Fruit fly (Drosophila melanogaster) whole organism, embryonic: ENCODE results near the gene Hrb98DE.

ENCODE experiments used
- Abd-B ChIP-seq: fragments of 200-800 bp; sonication (Bioruptor generic); optimal IDR thresholded peaks from 2 replicates; lab custom pipeline; 2018; ENCODE audit warnings: missing biosample characterization, mild to moderate bottlenecking, missing genetic modification characterization, moderate library complexity
- Ada2b ChIP-seq: fragments of 200-800 bp; sonication (Bioruptor generic); IDR thresholded peaks from 2 replicates; pipeline ENCODE4 v1.3.6; 2022; ENCODE audit warnings: missing biosample characterization, missing genetic modification characterization
- Bgb ChIP-seq: fragments of 200-800 bp; sonication (Bioruptor generic); IDR thresholded peaks from 2 replicates; pipeline ENCODE4 v1.3.6; 2022; ENCODE audit warnings: missing biosample characterization, missing genetic modification characterization; ENCODE audit not compliant: partially characterized antibody
- Blimp-1 ChIP-seq: fragments of 200-800 bp; sonication (Bioruptor generic); optimal IDR thresholded peaks from 3 replicates; lab custom pipeline; 2018; ENCODE audit warnings: missing biosample characterization, missing genetic modification characterization, mild to moderate bottlenecking, moderate library complexity, missing genetic modification reagents
- BtbVII ChIP-seq: fragments of 200-800 bp; sonication (Bioruptor generic); optimal IDR thresholded peaks from 3 replicates; lab custom pipeline; 2017; ENCODE audit warnings: missing biosample characterization, mild to moderate bottlenecking, missing genetic modification characterization
- CG10654 ChIP-seq: fragments of 200-800 bp; sonication (Bioruptor generic); optimal IDR thresholded peaks from 2 replicates; lab custom pipeline; 2016; ENCODE audit warnings: missing biosample characterization, missing genetic modification characterization
- CG11085 ChIP-seq: fragments of 200-800 bp; sonication (Bioruptor generic); IDR thresholded peaks from 2 replicates; pipeline ENCODE4 v1.3.6; 2022; ENCODE audit warnings: missing biosample characterization, missing genetic modification characterization
- CG11398 ChIP-seq: fragments of 200-800 bp; sonication (Bioruptor generic); optimal IDR thresholded peaks from 2 replicates; lab custom pipeline; 2016; ENCODE audit warnings: missing biosample characterization, missing genetic modification characterization
- CG11456 ChIP-seq: fragments of 200-800 bp; sonication (Bioruptor generic); IDR thresholded peaks from 3 replicates; pipeline ENCODE4 v1.3.6; 2022; ENCODE audit warnings: missing biosample characterization, missing genetic modification characterization
- CG12299 ChIP-seq: fragments of 200-800 bp; sonication (Bioruptor generic); optimal IDR thresholded peaks from 2 replicates; lab custom pipeline; 2018; ENCODE audit warnings: missing biosample characterization, mild to moderate bottlenecking, missing genetic modification characterization
- CG13894 ChIP-seq: fragments of 200-800 bp; sonication (Bioruptor generic); optimal IDR thresholded peaks from 3 replicates; lab custom pipeline; 2018; ENCODE audit warnings: missing biosample characterization, mild to moderate bottlenecking, missing genetic modification characterization, moderate library complexity
- CG15514 ChIP-seq: fragments of 200-800 bp; sonication (Bioruptor generic); optimal IDR thresholded peaks from 3 replicates; lab custom pipeline; 2017; ENCODE audit warnings: missing biosample characterization, missing genetic modification characterization, mild to moderate bottlenecking, moderate library complexity, missing genetic modification reagents
- CG17568 ChIP-seq: fragments of 200-800 bp; sonication (Bioruptor generic); optimal IDR thresholded peaks from 2 replicates; lab custom pipeline; 2018; ENCODE audit warnings: missing biosample characterization, mild to moderate bottlenecking, missing genetic modification characterization, moderate library complexity
- CG18011 ChIP-seq: fragments of 200-800 bp; sonication (Bioruptor generic); optimal IDR thresholded peaks from 2 replicates; lab custom pipeline; 2017; ENCODE audit warnings: missing biosample characterization, missing genetic modification characterization, mild to moderate bottlenecking, moderate library complexity, missing genotype
- CG18619 ChIP-seq: fragments of 200-800 bp; sonication (Bioruptor generic); optimal IDR thresholded peaks from 3 replicates; lab custom pipeline; 2017; ENCODE audit warnings: missing biosample characterization, mild to moderate bottlenecking, missing genetic modification characterization
- CG2202 ChIP-seq: fragments of 200-800 bp; sonication (Bioruptor generic); optimal IDR thresholded peaks from 2 replicates; lab custom pipeline; 2018; ENCODE audit warnings: missing biosample characterization, mild to moderate bottlenecking, missing genetic modification characterization
- CG3065 ChIP-seq: fragments of 200-800 bp; sonication (Bioruptor generic); optimal IDR thresholded peaks from 2 replicates; lab custom pipeline; 2016; ENCODE audit warnings: missing biosample characterization, missing genetic modification characterization
- CG6683 ChIP-seq: fragments of 200-800 bp; sonication (Bioruptor generic); optimal IDR thresholded peaks from 2 replicates; lab custom pipeline; 2017; ENCODE audit warnings: missing biosample characterization, mild to moderate bottlenecking, missing genetic modification characterization, missing genetic modification reagents
- CG8765 ChIP-seq: fragments of 200-800 bp; sonication (Bioruptor generic); IDR thresholded peaks from 2 replicates; pipeline ENCODE4 v1.3.6; 2022; ENCODE audit warnings: missing biosample characterization, missing genetic modification characterization
- Doc3 ChIP-seq: fragments of 200-800 bp; sonication (Bioruptor generic); IDR thresholded peaks from 3 replicates; pipeline ENCODE4 v1.3.6; 2022; ENCODE audit warnings: missing biosample characterization, missing genetic modification characterization; ENCODE audit not compliant: partially characterized antibody
- Dp ChIP-seq: fragments of 200-800 bp; sonication (Bioruptor generic); optimal IDR thresholded peaks from 2 replicates; lab custom pipeline; 2018; ENCODE audit warnings: missing biosample characterization, mild to moderate bottlenecking, missing genetic modification characterization, moderate library complexity
- E2f2 ChIP-seq: fragments of 200-800 bp; sonication (Bioruptor generic); IDR thresholded peaks from 2 replicates; pipeline ENCODE4 v1.3.6; 2022; ENCODE audit warnings: missing biosample characterization, missing genetic modification characterization
- Ets65A ChIP-seq: fragments of 200-800 bp; sonication (Bioruptor generic); peaks from one replicate; lab custom pipeline; 2016; ENCODE audit warnings: missing biosample characterization, missing genetic modification characterization
- Oaz ChIP-seq: fragments of 200-800 bp; sonication (Bioruptor generic); IDR thresholded peaks from 2 replicates; pipeline ENCODE4 v1.3.6; 2022; ENCODE audit warnings: missing biosample characterization, missing genetic modification characterization
- Oli ChIP-seq: fragments of 200-800 bp; sonication (Bioruptor generic); optimal IDR thresholded peaks from 2 replicates; lab custom pipeline; 2018; ENCODE audit warnings: missing biosample characterization, mild to moderate bottlenecking, missing genetic modification characterization, moderate library complexity
- Trl ChIP-seq, 3 experiments: fragments of >200 bp in 2 of 3; fragments of 200-800 bp in 1 of 3; sonication (Bioruptor generic) in 1 of 3; optimal IDR thresholded peaks; 2 replicates in 1 of 3; 3 replicates in 2 of 3; lab custom pipeline; 2016 to 2017; ENCODE audit warnings: missing biosample characterization in 1 of 3, missing genetic modification characterization in 1 of 3
- ac ChIP-seq: fragments of 200-800 bp; sonication (Bioruptor generic); optimal IDR thresholded peaks from 3 replicates; lab custom pipeline; 2017; ENCODE audit warnings: missing biosample characterization, mild to moderate bottlenecking, missing genetic modification characterization
- bcd ChIP-seq: fragments of 200-800 bp; sonication (Bioruptor generic); optimal IDR thresholded peaks from 2 replicates; lab custom pipeline; 2017; ENCODE audit warnings: missing biosample characterization, mild to moderate bottlenecking, missing genetic modification characterization
- cg ChIP-seq: fragments of 200-800 bp; sonication (Bioruptor generic); optimal IDR thresholded peaks from 3 replicates; lab custom pipeline; 2019; ENCODE audit warnings: missing biosample characterization, mild to moderate bottlenecking, missing genetic modification characterization, moderate library complexity
- chinmo ChIP-seq: fragments of 200-800 bp; sonication (Bioruptor generic); IDR thresholded peaks from 4 replicates; pipeline ENCODE4 v1.3.6; 2022; ENCODE audit warnings: missing biosample characterization, missing genetic modification characterization; ENCODE audit not compliant: partially characterized antibody
- chn ChIP-seq: fragments of 200-800 bp; sonication (Bioruptor generic); optimal IDR thresholded peaks from 2 replicates; lab custom pipeline; 2016; ENCODE audit warnings: missing biosample characterization, missing genetic modification characterization
- crp ChIP-seq, 2 experiments: fragments of 200-800 bp; sonication (Bioruptor generic); optimal IDR thresholded peaks; 2 replicates in 1 of 2; 3 replicates in 1 of 2; lab custom pipeline; 2017; ENCODE audit warnings: missing biosample characterization in 2 of 2, missing genetic modification characterization in 2 of 2, mild to moderate bottlenecking in 1 of 2, moderate library complexity in 1 of 2
- cwo ChIP-seq: fragments of 200-800 bp; sonication (Bioruptor generic); optimal IDR thresholded peaks from 3 replicates; lab custom pipeline; 2017; ENCODE audit warnings: missing biosample characterization, missing genetic modification characterization, mild to moderate bottlenecking, moderate library complexity, missing genetic modification reagents
- ewg ChIP-seq: fragments of 200-800 bp; sonication (Bioruptor generic); optimal IDR thresholded peaks from 3 replicates; lab custom pipeline; 2017; ENCODE audit warnings: mild to moderate bottlenecking, missing biosample characterization, missing genetic modification reagents, missing genetic modification characterization
- fru ChIP-seq: fragments of >200 bp; optimal IDR thresholded peaks from 2 replicates; lab custom pipeline; 2017
- her ChIP-seq: fragments of 200-800 bp; sonication (Bioruptor generic); optimal IDR thresholded peaks from 2 replicates; lab custom pipeline; 2016; ENCODE audit warnings: missing biosample characterization, missing genetic modification characterization
- lmd ChIP-seq: fragments of 200-800 bp; sonication (Bioruptor generic); IDR thresholded peaks from 2 replicates; pipeline ENCODE4 v1.3.6; 2022; ENCODE audit warnings: missing biosample characterization, missing genetic modification characterization
- peb ChIP-seq: fragments of 200-800 bp; sonication (Bioruptor generic); IDR thresholded peaks from 2 replicates; pipeline ENCODE4 v1.3.6; 2022; ENCODE audit warnings: missing biosample characterization, missing genetic modification characterization
- pfk ChIP-seq: fragments of 200-800 bp; sonication (Bioruptor generic); optimal IDR thresholded peaks from 2 replicates; lab custom pipeline; 2018; ENCODE audit warnings: missing biosample characterization, mild to moderate bottlenecking, missing genetic modification characterization, moderate library complexity
- pho ChIP-seq: fragments of 200-800 bp; sonication (Bioruptor generic); optimal IDR thresholded peaks from 2 replicates; lab custom pipeline; 2016; ENCODE audit warnings: missing biosample characterization, missing genetic modification characterization
- phol ChIP-seq: fragments of 200-800 bp; sonication (Bioruptor generic); optimal IDR thresholded peaks from 3 replicates; lab custom pipeline; 2018; ENCODE audit warnings: missing biosample characterization, mild to moderate bottlenecking, missing genetic modification characterization, moderate library complexity
- rib ChIP-seq: fragments of 200-800 bp; sonication (Bioruptor generic); IDR thresholded peaks from 2 replicates; pipeline ENCODE4 v1.3.6; 2022; ENCODE audit warnings: missing biosample characterization, missing genetic modification characterization
- ro ChIP-seq: fragments of 200-800 bp; sonication (Bioruptor generic); IDR thresholded peaks from 2 replicates; pipeline ENCODE4 v1.3.6; 2022; ENCODE audit warnings: missing biosample characterization, missing genetic modification characterization
- run ChIP-seq: fragments of 200-800 bp; sonication (Bioruptor generic); optimal IDR thresholded peaks from 3 replicates; lab custom pipeline; 2018; ENCODE audit warnings: missing biosample characterization, mild to moderate bottlenecking, missing genetic modification characterization
- scrt ChIP-seq: fragments of 200-800 bp; sonication (Bioruptor generic); optimal IDR thresholded peaks from 2 replicates; lab custom pipeline; 2018; ENCODE audit warnings: missing biosample characterization, mild to moderate bottlenecking, missing genetic modification characterization, moderate library complexity
- slp2 ChIP-seq: fragments of 200-800 bp; sonication (Bioruptor generic); optimal IDR thresholded peaks from 2 replicates; lab custom pipeline; 2016; ENCODE audit warnings: missing biosample characterization, missing genetic modification characterization
- tgo ChIP-seq: fragments of 200-800 bp; sonication (Bioruptor generic); IDR thresholded peaks from 3 replicates; pipeline ENCODE4 v1.3.6; 2022; ENCODE audit warnings: missing biosample characterization, missing genetic modification characterization
- unpg ChIP-seq: fragments of 200-800 bp; sonication (Bioruptor generic); optimal IDR thresholded peaks from 3 replicates; lab custom pipeline; 2018; ENCODE audit warnings: missing biosample characterization, mild to moderate bottlenecking, missing genetic modification characterization, moderate library complexity
- vvl ChIP-seq: fragments of 200-800 bp; sonication (Bioruptor generic); IDR thresholded peaks from 2 replicates; pipeline ENCODE4 v1.3.6; 2022; ENCODE audit warnings: missing biosample characterization, missing genetic modification characterization
- zf30C ChIP-seq: fragments of 200-800 bp; sonication (Bioruptor generic); optimal IDR thresholded peaks from 3 replicates; lab custom pipeline; 2018; ENCODE audit warnings: missing biosample characterization, mild to moderate bottlenecking, missing genetic modification characterization

Hrb98DE gene

DNA sequence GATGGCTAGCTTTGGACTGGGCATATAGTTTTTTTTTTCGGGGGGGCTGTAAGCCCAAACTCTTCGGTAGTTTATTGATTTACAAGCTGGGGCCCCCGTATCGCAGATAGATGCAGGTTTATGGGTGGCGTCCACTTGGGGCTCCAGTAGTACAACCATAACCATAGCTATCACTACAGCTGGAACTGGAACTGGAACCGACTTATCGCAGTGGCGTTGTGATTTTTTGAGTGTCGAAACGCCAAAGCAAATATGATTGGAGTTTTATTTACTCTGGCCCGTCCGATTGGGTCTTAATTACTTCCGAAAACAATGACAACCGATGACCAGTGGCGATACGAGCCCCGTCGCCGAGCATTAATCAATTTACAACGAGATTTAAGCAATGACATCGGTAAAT, 9.2 kb upstream of the Hrb98DE start (continued):
- no peak for TF ChIP-seq peb (GFP tag; lab: Robert Waterston, UW)
- TF ChIP-seq Oaz (GFP tag; lab: Robert Waterston, UW) = no peak
- TF ChIP-seq Ada2b (GFP tag; lab: Robert Waterston, UW) = no peak
- TF ChIP-seq CG11398 (GFP tag; lab: Kevin White, UChicago) = no peak
- TF ChIP-seq bcd (GFP tag; lab: Kevin White, UChicago) = peak; percentile 33
- TF ChIP-seq zf30C (GFP tag; lab: Kevin White, UChicago) = no peak
- peak; percentile 4 for TF ChIP-seq CG18011
- 0 out of 2 replicates have a peak, but pooled peaks have one; percentile 22 for TF ChIP-seq rib
- no peak for TF ChIP-seq phol (tag; lab: Kevin White, UChicago)
- no peak for TF ChIP-seq Abd-B
- TF ChIP-seq CG15514 = peak; percentile 92
- TF ChIP-seq lmd (GFP tag; lab: Robert Waterston, UW) = no peak
- TF ChIP-seq chinmo (GFP tag; lab: Robert Waterston, UW) = no peak
- no peak for TF ChIP-seq Dp (GFP tag; lab: Kevin White, UChicago)
- no peak for TF ChIP-seq CG3065
- TF ChIP-seq fru (lab: Kevin White, UChicago) = no peak
- peak; percentile 39 for TF ChIP-seq Blimp-1 (GFP tag; lab: Kevin White, UChicago)
- no peak for TF ChIP-seq CG12299 (tag; lab: Kevin White, UChicago)
- no peak for TF ChIP-seq cg (GFP tag; lab: Kevin White, UChicago)
- no peak for TF ChIP-seq ewg (GFP tag; lab: Kevin White, UChicago)
- peak; percentile 17 for TF ChIP-seq cwo (GFP tag; lab: Kevin White, UChicago)
- TF ChIP-seq CG11085 (GFP tag; lab: Robert Waterston, UW) = no peak
- TF ChIP-seq CG18619 (GFP tag; lab: Kevin White, UChicago) = peak; percentile 51
- no peak for TF ChIP-seq Bgb (GFP tag; lab: Robert Waterston, UW)
- TF ChIP-seq crp (GFP tag; optimal IDR thresholded peaks at IDR 0.05; lab: Kevin White, UChicago) = no peak
- TF ChIP-seq CG8765 (GFP tag; lab: Robert Waterston, UW) = no peak
- no peak for TF ChIP-seq Trl (optimal IDR thresholded peaks at IDR 0.05; lab: Kevin White, UChicago)
- TF ChIP-seq Trl (GFP tag; optimal IDR thresholded peaks at IDR 0.05; lab: Kevin White, UChicago) = peak; percentile 17
- TF ChIP-seq CG13894 (tag; lab: Kevin White, UChicago) = no peak
- no peak for TF ChIP-seq chn (GFP tag; lab: Kevin White, UChicago)
- peak; percentile 18 for TF ChIP-seq BtbVII (GFP tag; lab: Kevin White, UChicago)
- TF ChIP-seq slp2 = no peak
- TF ChIP-seq ac (GFP tag; lab: Kevin White, UChicago) = no peak
- peak; percentile 46; the same call in 1 of the 2 replicates for TF ChIP-seq vvl (GFP tag; lab: Robert Waterston, UW)
- peak; percentile 27 for TF ChIP-seq pfk (GFP tag; lab: Kevin White, UChicago)
- no peak for TF ChIP-seq pho
- TF ChIP-seq Ets65A (GFP tag; lab: Kevin White, UChicago) = peak; percentile 28
- no peak for TF ChIP-seq ro
- TF ChIP-seq unpg = peak; percentile 53
- peak; percentile 20 for TF ChIP-seq scrt (GFP tag; lab: Kevin White, UChicago)
- 0 out of 3 replicates have a peak, but pooled peaks have one; percentile 31 for TF ChIP-seq CG11456
- no peak for TF ChIP-seq E2f2 (GFP tag; lab: Robert Waterston, UW)
- TF ChIP-seq her (GFP tag; lab: Kevin White, UChicago) = no peak
- TF ChIP-seq Doc3 = no peak
- peak; percentile 27 for TF ChIP-seq CG2202
- no peak for TF ChIP-seq CG6683 (GFP tag; lab: Kevin White, UChicago)
- peak; percentile 18 for TF ChIP-seq CG10654 (GFP tag; lab: Kevin White, UChicago)
- TF ChIP-seq CG17568 (GFP tag; lab: Kevin White, UChicago) = peak; percentile 19
- TF ChIP-seq run (tag; lab: Kevin White, UChicago) = no peak
- TF ChIP-seq Oli (tag; lab: Kevin White, UChicago) = peak; percentile 13
- TF ChIP-seq tgo = no peak
